Worm (Caenorhabditis elegans) whole organism, early embryonic: ENCODE data around the gene sel-11.

Experiments
- aly-1 ChIP-seq: sonication (generic microtip); optimal IDR thresholded peaks from 2 replicates; lab custom pipeline; 2016; ENCODE audit warnings: missing genetic modification characterization, missing compliant biosample characterization
- ama-1 ChIP-seq: fragments of 150-350 bp; optimal IDR thresholded peaks from 2 replicates; lab custom pipeline; 2014
- ceh-36 ChIP-seq: sonication (generic microtip); optimal IDR thresholded peaks from 2 replicates; lab custom pipeline; 2016; ENCODE audit warnings: missing genetic modification characterization, inconsistent platforms, missing compliant biosample characterization
- ets-7 ChIP-seq: sonication (generic microtip); optimal IDR thresholded peaks from 2 replicates; lab custom pipeline; 2016; ENCODE audit warnings: missing genotype, missing genetic modification characterization, missing compliant biosample characterization
- flt-1 ChIP-seq: fragments of 200-800 bp; sonication (Bioruptor generic); IDR thresholded peaks from 2 replicates; pipeline ENCODE4 v1.3.6; 2022; ENCODE audit warnings: missing genetic modification characterization, missing compliant biosample characterization
- hmbx-1 ChIP-seq: sonication (generic microtip); optimal IDR thresholded peaks from 2 replicates; lab custom pipeline; 2016; ENCODE audit warnings: mild to moderate bottlenecking, missing genetic modification characterization, missing compliant biosample characterization
- hmg-4 ChIP-seq: fragments of 200-800 bp; sonication (Bioruptor generic); optimal IDR thresholded peaks from 2 replicates; lab custom pipeline; 2018; ENCODE audit warnings: mild to moderate bottlenecking, missing genetic modification characterization, missing compliant biosample characterization
- scrt-1 ChIP-seq: fragments of 200-800 bp; sonication (Bioruptor generic); IDR thresholded peaks from 2 replicates; pipeline ENCODE4 v1.3.6; 2022; ENCODE audit warnings: missing genetic modification characterization, missing compliant biosample characterization
- tra-4 ChIP-seq: sonication (generic microtip); optimal IDR thresholded peaks from 2 replicates; lab custom pipeline; 2017; ENCODE audit warnings: missing genetic modification characterization, missing compliant biosample characterization

DNA sequence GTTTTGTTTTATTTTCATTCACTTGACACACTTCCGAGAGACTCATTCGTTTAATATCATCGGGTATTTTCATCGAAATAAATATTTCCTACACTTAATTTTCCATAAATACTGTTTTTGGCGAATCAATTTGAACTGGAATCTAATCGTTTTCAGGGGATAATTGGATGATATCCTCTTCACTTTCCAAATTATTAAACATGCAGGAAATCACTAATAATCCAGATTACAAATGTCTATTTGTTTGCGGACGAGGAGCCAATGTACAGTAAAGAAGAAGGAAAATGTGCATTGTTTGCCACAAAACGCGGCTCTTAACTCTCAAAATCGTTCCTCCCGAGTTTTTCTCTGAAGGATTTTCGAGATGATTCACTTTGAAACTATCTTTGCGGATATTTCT, 9.4 kb downstream of the sel-11 start, which contains the start of gene F55A11.6:
- no peak for TF ChIP-seq flt-1 (GFP tag; lab: Robert Waterston, UW)
- no peak for TF ChIP-seq ama-1 (lab: Kevin White, UChicago)
- TF ChIP-seq hmbx-1: no peak
- no peak for TF ChIP-seq aly-1 (tag; lab: Kevin White, UChicago)
- no peak for TF ChIP-seq hmg-4 (GFP tag; lab: Kevin White, UChicago)
- TF ChIP-seq scrt-1: no peak
- no peak for TF ChIP-seq ets-7 (tag; lab: Kevin White, UChicago)
- no peak for TF ChIP-seq ceh-36
- no peak for TF ChIP-seq tra-4 (tag; lab: Kevin White, UChicago)
